Worm (Caenorhabditis elegans) whole organism, young adult: ENCODE data around the gene F54H12.2.

Source experiments
- C17E4.6 ChIP-seq: fragments of 200-800 bp; sonication (Bioruptor generic); IDR thresholded peaks from 2 replicates; pipeline ENCODE4 v1.3.6; 2022; ENCODE audit warnings: missing genetic modification reagents, missing genetic modification characterization, missing compliant biosample characterization
- F22D6.2 ChIP-seq: sonication (generic microtip); optimal IDR thresholded peaks from 2 replicates; lab custom pipeline; 2016; ENCODE audit warnings: mild to moderate bottlenecking, missing genetic modification characterization, missing compliant biosample characterization
- F37B4.10 ChIP-seq: fragments of 200-800 bp; sonication (Bioruptor generic); IDR thresholded peaks from 2 replicates; pipeline ENCODE4 v1.3.6; 2022; ENCODE audit warnings: missing genetic modification characterization, missing compliant biosample characterization
- F39B2.1 ChIP-seq: fragments of 200-800 bp; sonication (Bioruptor generic); IDR thresholded peaks from 2 replicates; pipeline ENCODE4 v1.3.6; 2022; ENCODE audit warnings: missing genetic modification reagents, missing genetic modification characterization, missing compliant biosample characterization
- F52B5.7 ChIP-seq: sonication (generic microtip); optimal IDR thresholded peaks from 2 replicates; lab custom pipeline; 2016; ENCODE audit warnings: mild to moderate bottlenecking, missing genetic modification characterization, missing compliant biosample characterization
- F57A8.1 ChIP-seq: fragments of 200-800 bp; sonication (Bioruptor generic); optimal IDR thresholded peaks from 2 replicates; lab custom pipeline; 2018; ENCODE audit warnings: mild to moderate bottlenecking, missing genetic modification characterization, moderate library complexity, missing compliant biosample characterization
- K11D2.4 ChIP-seq: fragments of 200-800 bp; sonication (Bioruptor generic); IDR thresholded peaks from 2 replicates; pipeline ENCODE4 v1.3.6; 2022; ENCODE audit warnings: missing genetic modification reagents, missing genetic modification characterization, missing compliant biosample characterization
- T26A5.8 ChIP-seq: sonication (generic microtip); optimal IDR thresholded peaks from 2 replicates; lab custom pipeline; 2016; ENCODE audit warnings: missing genetic modification characterization, missing compliant biosample characterization
- Y53G8AR.9 ChIP-seq: fragments of 200-800 bp; sonication (Bioruptor generic); conservative IDR thresholded peaks from 2 replicates; pipeline ENCODE4 v1.3.6; 2022; ENCODE audit warnings: missing genetic modification reagents, missing genetic modification characterization, missing compliant biosample characterization
- Y56A3A.18 ChIP-seq: fragments of 200-800 bp; sonication (Bioruptor generic); IDR thresholded peaks from 2 replicates; pipeline ENCODE4 v1.3.6; 2022; ENCODE audit warnings: missing genetic modification reagents, missing genetic modification characterization, missing compliant biosample characterization
- Y95B8A.8 ChIP-seq: fragments of 200-800 bp; sonication (Bioruptor generic); IDR thresholded peaks from 2 replicates; pipeline ENCODE4 v1.3.6; 2022; ENCODE audit warnings: missing genetic modification reagents, missing genetic modification characterization, missing compliant biosample characterization
- ama-1 ChIP-seq, 3 experiments: fragments of 150-350 bp in 1 of 3; sonication (generic microtip) in 2 of 3; optimal IDR thresholded peaks; 2 replicates each; lab custom pipeline; 2014 to 2018; ENCODE audit warnings: missing biosample characterization in 2 of 3, missing genetic modification characterization in 2 of 3, missing genetic modification reagents in 2 of 3
- attf-5 ChIP-seq: fragments of 200-800 bp; sonication (Bioruptor generic); optimal IDR thresholded peaks from 2 replicates; lab custom pipeline; 2018; ENCODE audit warnings: mild to moderate bottlenecking, missing genetic modification characterization, missing compliant biosample characterization
- cebp-1 ChIP-seq, 2 experiments: fragments of 200-800 bp in 1 of 2; sonication (Bioruptor generic) in 1 of 2; sonication (generic microtip) in 1 of 2; IDR thresholded peaks in 1 of 2; optimal IDR thresholded peaks in 1 of 2; 2 replicates each; pipeline versions ENCODE4 v1.3.6 to Lab custom; 2017 to 2022; ENCODE audit warnings: missing compliant biosample characterization in 2 of 2, missing genetic modification characterization in 2 of 2, mild to moderate bottlenecking in 1 of 2, missing genetic modification reagents in 1 of 2, moderate library complexity in 1 of 2
- ceh-79 ChIP-seq: sonication (generic microtip); optimal IDR thresholded peaks from 2 replicates; lab custom pipeline; 2017; ENCODE audit warnings: mild to moderate bottlenecking, missing genetic modification characterization, missing compliant biosample characterization
- die-1 ChIP-seq: sonication (generic microtip); optimal IDR thresholded peaks from 2 replicates; lab custom pipeline; 2016; ENCODE audit warnings: missing genotype, mild to moderate bottlenecking, missing genetic modification characterization, missing compliant biosample characterization
- egl-18 ChIP-seq: fragments of 200-800 bp; sonication (Bioruptor generic); IDR thresholded peaks from 2 replicates; pipeline ENCODE4 v1.3.6; 2022; ENCODE audit warnings: missing genetic modification reagents, missing genetic modification characterization, missing compliant biosample characterization
- ekl-4 ChIP-seq: fragments of 200-800 bp; sonication (Bioruptor generic); IDR thresholded peaks from 2 replicates; pipeline ENCODE4 v1.3.6; 2022; ENCODE audit warnings: missing genetic modification reagents, missing genetic modification characterization, missing compliant biosample characterization
- hlh-26 ChIP-seq: fragments of 200-800 bp; sonication (Bioruptor generic); conservative IDR thresholded peaks from 2 replicates; pipeline ENCODE4 v1.3.6; 2022; ENCODE audit warnings: missing genetic modification reagents, missing genetic modification characterization, missing compliant biosample characterization
- hmg-1.2 ChIP-seq: fragments of 200-800 bp; sonication (Bioruptor generic); IDR thresholded peaks from 2 replicates; pipeline ENCODE4 v1.3.6; 2022; ENCODE audit warnings: missing genetic modification reagents, missing genetic modification characterization, missing compliant biosample characterization
- hmg-20 ChIP-seq: fragments of 200-800 bp; sonication (Bioruptor generic); IDR thresholded peaks from 2 replicates; pipeline ENCODE4 v1.3.6; 2022; ENCODE audit warnings: missing genetic modification reagents, missing genetic modification characterization, missing compliant biosample characterization
- hrde-1 ChIP-seq: sonication (generic microtip); optimal IDR thresholded peaks from 2 replicates; lab custom pipeline; 2016; ENCODE audit warnings: missing genetic modification characterization, mild to moderate bottlenecking, missing compliant biosample characterization, moderate library complexity, missing genotype, missing genetic modification reagents, borderline replicate concordance
- lin-26 ChIP-seq: fragments of 200-800 bp; sonication (Bioruptor generic); IDR thresholded peaks from 2 replicates; pipeline ENCODE4 v1.3.6; 2022; ENCODE audit warnings: missing genetic modification reagents, missing genetic modification characterization, missing compliant biosample characterization
- lin-35 ChIP-seq, 3 experiments: fragments of 150-350 bp in 2 of 3; sonication (generic microtip) in 1 of 3; optimal IDR thresholded peaks; 2 replicates each; lab custom pipeline; 2014 to 2018; ENCODE audit warnings: missing biosample characterization in 3 of 3, missing genetic modification characterization in 3 of 3, missing genetic modification reagents in 3 of 3
- lir-1 ChIP-seq: fragments of 200-800 bp; sonication (Bioruptor generic); conservative IDR thresholded peaks from 2 replicates; pipeline ENCODE4 v1.3.6; 2022; ENCODE audit warnings: missing genetic modification reagents, missing genetic modification characterization, missing compliant biosample characterization
- madf-10 ChIP-seq: sonication (generic microtip); optimal IDR thresholded peaks from 2 replicates; lab custom pipeline; 2016; ENCODE audit warnings: mild to moderate bottlenecking, missing genetic modification characterization, missing compliant biosample characterization
- madf-3 ChIP-seq: fragments of 200-800 bp; sonication (Bioruptor generic); IDR thresholded peaks from 2 replicates; pipeline ENCODE4 v1.3.6; 2022; ENCODE audit warnings: missing genetic modification reagents, missing genetic modification characterization, missing compliant biosample characterization
- madf-8 ChIP-seq: fragments of 200-800 bp; sonication (Bioruptor generic); conservative IDR thresholded peaks from 2 replicates; pipeline ENCODE4 v1.3.6; 2022; ENCODE audit warnings: missing genetic modification reagents, missing genetic modification characterization, missing compliant biosample characterization
- nfyb-1 ChIP-seq: fragments of 200-800 bp; sonication (Bioruptor generic); IDR thresholded peaks from 2 replicates; pipeline ENCODE4 v1.3.6; 2022; ENCODE audit warnings: missing genetic modification reagents, missing genetic modification characterization, missing compliant biosample characterization
- nhr-120 ChIP-seq: fragments of 200-800 bp; sonication (Bioruptor generic); IDR thresholded peaks from 2 replicates; pipeline ENCODE4 v1.3.6; 2022; ENCODE audit warnings: missing genetic modification characterization, missing compliant biosample characterization
- nhr-80 ChIP-seq: sonication (generic microtip); optimal IDR thresholded peaks from 2 replicates; lab custom pipeline; 2016; ENCODE audit warnings: missing genetic modification characterization, missing compliant biosample characterization
- repo-1 ChIP-seq: sonication (generic microtip); optimal IDR thresholded peaks from 2 replicates; lab custom pipeline; 2017; ENCODE audit warnings: mild to moderate bottlenecking, missing genetic modification characterization, missing compliant biosample characterization
- sdz-38 ChIP-seq: sonication (generic microtip); optimal IDR thresholded peaks from 2 replicates; lab custom pipeline; 2016; ENCODE audit warnings: missing genotype, missing genetic modification characterization, missing compliant biosample characterization
- snpc-1.1 ChIP-seq: sonication (generic microtip); optimal IDR thresholded peaks from 2 replicates; lab custom pipeline; 2017; ENCODE audit warnings: missing genetic modification characterization, mild to moderate bottlenecking, missing compliant biosample characterization, antibody characterized with exemption, moderate library complexity, missing genotype, missing genetic modification reagents; ENCODE audit not compliant: insufficient read depth
- snpc-3.4 ChIP-seq: sonication (generic microtip); optimal IDR thresholded peaks from 2 replicates; lab custom pipeline; 2017; ENCODE audit warnings: missing genetic modification characterization, mild to moderate bottlenecking, missing compliant biosample characterization, antibody characterized with exemption, moderate library complexity, missing genotype, missing genetic modification reagents
- snpc-4 ChIP-seq, 5 experiments: fragments of 150-350 bp in 1 of 5; sonication (generic microtip) in 4 of 5; optimal IDR thresholded peaks; 2 replicates each; lab custom pipeline; 2014 to 2018; ENCODE audit warnings: missing genetic modification characterization in 5 of 5, missing biosample characterization in 3 of 5, antibody characterized with exemption in 2 of 5, mild to moderate bottlenecking in 2 of 5, missing compliant biosample characterization in 2 of 5, missing genotype in 2 of 5, moderate library complexity in 2 of 5, missing genetic modification reagents in 1 of 5
- unc-130 ChIP-seq: sonication (generic microtip); optimal IDR thresholded peaks from 2 replicates; lab custom pipeline; 2016; ENCODE audit warnings: missing genetic modification reagents, missing genetic modification characterization, missing compliant biosample characterization
- unc-62 ChIP-seq: fragments of 150-350 bp; optimal IDR thresholded peaks from 2 replicates; lab custom pipeline; 2014; ENCODE audit warnings: missing biosample characterization, missing genetic modification reagents, missing genetic modification characterization
- xnd-1 ChIP-seq: sonication (generic microtip); optimal IDR thresholded peaks from 2 replicates; lab custom pipeline; 2016; ENCODE audit warnings: missing genotype, missing genetic modification reagents, missing genetic modification characterization, missing compliant biosample characterization
- zfh-2 ChIP-seq: fragments of 200-800 bp; sonication (Bioruptor generic); conservative IDR thresholded peaks from 2 replicates; pipeline ENCODE4 v1.3.6; 2022; ENCODE audit warnings: missing genetic modification reagents, missing genetic modification characterization, missing compliant biosample characterization
- zim-3 ChIP-seq: sonication (generic microtip); optimal IDR thresholded peaks from 2 replicates; lab custom pipeline; 2017; ENCODE audit warnings: mild to moderate bottlenecking, missing genetic modification characterization, moderate library complexity, missing compliant biosample characterization
- ztf-22 ChIP-seq: fragments of 200-800 bp; sonication (Bioruptor generic); optimal IDR thresholded peaks from 2 replicates; lab custom pipeline; 2018; ENCODE audit warnings: mild to moderate bottlenecking, missing genetic modification characterization, moderate library complexity, missing compliant biosample characterization
- ztf-3 ChIP-seq: fragments of 200-800 bp; sonication (Bioruptor generic); optimal IDR thresholded peaks from 2 replicates; lab custom pipeline; 2018; ENCODE audit warnings: mild to moderate bottlenecking, missing genetic modification characterization, missing compliant biosample characterization

Gene F54H12.2

ce11 chrIII:7973968-7974607 lies 9.7 kb downstream of the F54H12.2 start (continued):
- TF ChIP-seq snpc-1.1 (tag; lab: Kevin White, UChicago) (no peak), Y53G8AR.9 (no peak), attf-5 (GFP tag; lab: Kevin White, UChicago) (peak; percentile 26), xnd-1 (tag; lab: Kevin White, UChicago) (no peak), nhr-80 (tag; lab: Kevin White, UChicago) (peak; percentile 26), sdz-38 (tag; lab: Kevin White, UChicago) (no peak), F37B4.10 (GFP tag; lab: Robert Waterston, UW) (no peak)

DNA sequence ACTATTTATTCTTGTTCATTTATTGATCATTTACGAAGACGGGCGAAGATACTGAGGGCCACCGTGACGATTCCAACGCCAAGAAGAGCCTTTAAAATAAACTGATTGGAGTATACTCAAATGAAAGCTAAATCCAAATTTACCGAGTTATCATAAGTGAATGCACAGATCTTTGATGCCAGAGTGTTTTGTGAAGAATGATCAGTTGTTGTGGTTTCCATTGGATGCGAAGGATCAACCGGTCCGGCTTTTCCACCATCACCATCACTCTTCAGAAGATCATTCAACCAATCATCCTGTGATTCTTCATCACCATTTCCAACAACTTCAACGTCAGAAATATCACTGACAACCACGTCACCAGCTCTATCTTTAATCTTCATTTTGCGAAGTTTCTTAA lies 12.8 kb downstream of the F54H12.2 start:
- TF ChIP-seq sdz-38 (tag; lab: Kevin White, UChicago): no peak
- peak; percentile 63; the same call in 1 of the 2 replicates for TF ChIP-seq Y95B8A.8
- no peak for TF ChIP-seq T26A5.8 (tag; lab: Kevin White, UChicago)
- TF ChIP-seq die-1 (tag; lab: Kevin White, UChicago): peak; percentile 6
- no peak for TF ChIP-seq madf-8 (GFP tag; lab: Robert Waterston, UW)
- no peak for TF ChIP-seq hmg-20 (GFP tag; lab: Robert Waterston, UW)
- 0 out of 2 replicates have a peak, but pooled peaks have one; percentile 36 for TF ChIP-seq lin-26
- no peak for TF ChIP-seq unc-62 (GFP tag; lab: Kevin White, UChicago)
- peak; percentile 7 for TF ChIP-seq madf-10 (tag; lab: Kevin White, UChicago)
- TF ChIP-seq C17E4.6 (GFP tag; lab: Robert Waterston, UW): 0 out of 2 replicates have a peak, but pooled peaks have one; percentile 32
- no peak for TF ChIP-seq egl-18 (GFP tag; lab: Robert Waterston, UW)
- peak; percentile 10 for TF ChIP-seq snpc-3.4 (tag; lab: Kevin White, UChicago)
- TF ChIP-seq ztf-22 (GFP tag; lab: Kevin White, UChicago): no peak
- peak; percentile 87 for TF ChIP-seq repo-1 (tag; lab: Kevin White, UChicago)
- TF ChIP-seq unc-130 (GFP tag; lab: Kevin White, UChicago): peak; percentile 6
- TF ChIP-seq ztf-3 (GFP tag; lab: Kevin White, UChicago): peak; percentile 2
- TF ChIP-seq lir-1 (GFP tag; lab: Robert Waterston, UW): no peak
- TF ChIP-seq madf-3 (GFP tag; lab: Robert Waterston, UW): 0 out of 2 replicates have a peak, but pooled peaks have one; percentile 4
- 0 out of 2 replicates have a peak, but pooled peaks have one; percentile 43 for TF ChIP-seq cebp-1 (GFP tag; IDR thresholded peaks at IDR 0.05; lab: Robert Waterston, UW)
- peak; percentile 49 for TF ChIP-seq cebp-1 (tag; optimal IDR thresholded peaks at IDR 0.05; lab: Kevin White, UChicago)
- TF ChIP-seq zfh-2 (GFP tag; lab: Robert Waterston, UW): no peak
- TF ChIP-seq hrde-1 (tag; lab: Kevin White, UChicago): peak; percentile 90
- peak; percentile 12; the same call in 1 of the 2 replicates for TF ChIP-seq hmg-1.2
- TF ChIP-seq F57A8.1 (GFP tag; lab: Kevin White, UChicago): no peak
- TF ChIP-seq F39B2.1 (GFP tag; lab: Robert Waterston, UW): no peak
- TF ChIP-seq snpc-4 (GFP tag; optimal IDR thresholded peaks at IDR 0.05; lab: Kevin White, UChicago): no peak
- TF ChIP-seq snpc-4 (tag; optimal IDR thresholded peaks at IDR 0.05; lab: Kevin White, UChicago): peak in 1 of 4 experiments; percentile 22
- peak; percentile 18 for TF ChIP-seq ceh-79 (tag; lab: Kevin White, UChicago)
- 0 out of 2 replicates have a peak, but pooled peaks have one; percentile 52 for TF ChIP-seq K11D2.4 (GFP tag; lab: Robert Waterston, UW)
- TF ChIP-seq hlh-26 (GFP tag; lab: Robert Waterston, UW): no peak
- TF ChIP-seq Y56A3A.18 (GFP tag; lab: Robert Waterston, UW): peak; percentile 29; the same call in 1 of the 2 replicates
- TF ChIP-seq zim-3 (tag; lab: Kevin White, UChicago): peak; percentile 20
- TF ChIP-seq ama-1 (optimal IDR thresholded peaks at IDR 0.05; lab: Kevin White, UChicago): peak; percentile 5
- no peak for TF ChIP-seq ama-1 (GFP tag; optimal IDR thresholded peaks at IDR 0.05; lab: Kevin White, UChicago)
- no peak for TF ChIP-seq F22D6.2 (tag; lab: Kevin White, UChicago)
- no peak for TF ChIP-seq lin-35 (GFP tag; optimal IDR thresholded peaks at IDR 0.05; lab: Kevin White, UChicago)
- 0 out of 2 replicates have a peak, but pooled peaks have one; percentile 44 for TF ChIP-seq nhr-120 (GFP tag; lab: Robert Waterston, UW)
- peak; percentile 63 for TF ChIP-seq nfyb-1 (GFP tag; lab: Robert Waterston, UW)
- TF ChIP-seq F52B5.7 (tag; lab: Kevin White, UChicago): peak; percentile 79
- TF ChIP-seq ekl-4 (GFP tag; lab: Robert Waterston, UW): peak; percentile 36; the same call in 1 of the 2 replicates
